Fruit fly (Drosophila melanogaster): ENCODE results near the gene mxt.

Gene mxt

dm6 chr2L:4847191-4847853, at the start of gene mxt, which contains the start of gene CG11927:
Gene mxt, minus strand, starts transcription at chr2L:4847295.
Gene CG11927, plus strand, starts transcription at chr2L:4847766.
- TF ChIP-seq ttk (optimal IDR thresholded peaks at IDR 0.05) (no peak), Sin3A (optimal IDR thresholded peaks at IDR 0.05) (no peak), insv (optimal IDR thresholded peaks at IDR 0.05) (no peak), h (optimal IDR thresholded peaks at IDR 0.05) (no peak), psq (optimal IDR thresholded peaks at IDR 0.05) (no peak), Myc (optimal IDR thresholded peaks at IDR 0.05) (no peak)

DNA sequence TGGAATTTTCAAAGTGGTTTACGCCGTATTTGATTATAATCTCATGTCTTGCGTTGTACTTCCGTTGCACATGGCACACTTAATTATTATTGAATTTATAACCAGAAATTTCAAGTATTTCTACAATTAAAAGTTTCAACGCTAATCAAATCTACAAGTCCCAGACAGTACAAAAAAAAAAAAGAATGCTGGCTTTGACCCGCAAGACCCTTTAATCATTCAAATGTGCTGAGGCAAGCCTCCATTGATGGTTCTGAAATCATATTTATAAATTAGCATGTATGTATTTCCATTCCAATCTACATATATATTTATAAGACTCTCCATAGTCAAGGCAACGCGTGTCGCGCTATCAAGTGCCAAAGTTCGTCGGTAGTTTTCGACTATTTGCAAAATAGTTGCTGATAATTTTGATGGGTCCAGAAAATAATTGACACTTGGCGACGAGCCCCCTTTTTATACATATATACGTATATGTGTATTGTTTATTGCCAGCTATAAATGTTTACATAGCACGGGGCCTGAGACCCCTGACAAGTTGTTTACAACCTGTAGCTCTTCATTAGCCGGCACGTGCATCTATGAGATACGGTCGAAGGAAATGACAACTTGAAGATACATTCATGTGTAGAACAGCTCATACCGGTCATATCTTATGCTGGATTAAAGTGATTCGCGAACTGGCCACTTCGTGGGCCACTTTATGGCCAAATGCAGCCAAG, 49.5 kb upstream of the mxt start:
- TF ChIP-seq insv (optimal IDR thresholded peaks at IDR 0.05) (no peak), h (optimal IDR thresholded peaks at IDR 0.05) (no peak), Sin3A (optimal IDR thresholded peaks at IDR 0.05) (no peak), ttk (optimal IDR thresholded peaks at IDR 0.05) (no peak), Myc (optimal IDR thresholded peaks at IDR 0.05) (no peak), psq (optimal IDR thresholded peaks at IDR 0.05) (no peak)

DNA sequence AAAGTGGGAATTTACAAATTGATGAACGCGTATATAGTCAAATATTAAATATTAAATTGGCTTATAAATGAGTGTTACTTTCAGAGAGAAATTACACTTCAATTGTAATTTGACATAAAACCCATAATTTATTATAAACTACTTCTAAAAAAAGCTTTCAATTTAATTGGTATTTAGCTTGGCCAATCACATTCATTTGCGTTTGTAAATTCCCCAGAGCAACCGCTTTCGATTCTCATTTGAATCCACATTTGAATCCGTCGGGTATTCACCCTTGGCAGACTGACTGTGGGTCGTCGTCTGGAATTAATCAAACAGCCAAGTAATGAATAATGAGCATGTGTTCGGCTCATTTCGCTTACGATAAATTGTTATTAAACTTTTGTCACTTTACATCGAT, 48.8 kb upstream of the mxt start:
- TF ChIP-seq h (optimal IDR thresholded peaks at IDR 0.05) (no peak), ttk (optimal IDR thresholded peaks at IDR 0.05) (no peak)

- TF ChIP-seq Myc (optimal IDR thresholded peaks at IDR 0.05), result no peak
- no peak for TF ChIP-seq Sin3A (optimal IDR thresholded peaks at IDR 0.05)
- TF ChIP-seq insv (optimal IDR thresholded peaks at IDR 0.05), result no peak
- TF ChIP-seq psq (optimal IDR thresholded peaks at IDR 0.05), result no peak
- no peak for TF ChIP-seq h (optimal IDR thresholded peaks at IDR 0.05)
- TF ChIP-seq ttk (optimal IDR thresholded peaks at IDR 0.05), result no peak
Observed at dm6 chr2L:4893612-4894011, 46.5 kb upstream of the mxt start.

dm6 chr2L:4891914-4892469, 44.9 kb upstream of the mxt start, which contains the start of gene CG3036:
Gene CG3036, plus strand, starts transcription at chr2L:4892112.
- TF ChIP-seq h (optimal IDR thresholded peaks at IDR 0.05), result no peak
- no peak for TF ChIP-seq ttk (optimal IDR thresholded peaks at IDR 0.05)
- TF ChIP-seq insv (optimal IDR thresholded peaks at IDR 0.05), result no peak
- TF ChIP-seq psq (optimal IDR thresholded peaks at IDR 0.05), result no peak
- no peak for TF ChIP-seq Myc (optimal IDR thresholded peaks at IDR 0.05)
- TF ChIP-seq Sin3A (optimal IDR thresholded peaks at IDR 0.05), result no peak

dm6 chr2L:4889451-4890045, 42.5 kb upstream of the mxt start, which contains the start of gene CG15625:
Gene CG15625, plus strand, starts transcription at chr2L:4889995.
- TF ChIP-seq insv (optimal IDR thresholded peaks at IDR 0.05) (no peak), Sin3A (optimal IDR thresholded peaks at IDR 0.05) (no peak)

dm6 chr2L:4888541-4888940, 41.4 kb upstream of the mxt start:
- no peak for TF ChIP-seq insv (optimal IDR thresholded peaks at IDR 0.05)
- no peak for TF ChIP-seq psq (optimal IDR thresholded peaks at IDR 0.05)
- no peak for TF ChIP-seq Sin3A (optimal IDR thresholded peaks at IDR 0.05)
- TF ChIP-seq ttk (optimal IDR thresholded peaks at IDR 0.05), result no peak
- no peak for TF ChIP-seq Myc (optimal IDR thresholded peaks at IDR 0.05)
- TF ChIP-seq h (optimal IDR thresholded peaks at IDR 0.05), result no peak

dm6 chr2L:4887382-4888219, 40.5 kb upstream of the mxt start:
- TF ChIP-seq Sin3A (optimal IDR thresholded peaks at IDR 0.05) (no peak), ttk (optimal IDR thresholded peaks at IDR 0.05) (no peak), insv (optimal IDR thresholded peaks at IDR 0.05) (no peak), psq (optimal IDR thresholded peaks at IDR 0.05) (no peak), Myc (optimal IDR thresholded peaks at IDR 0.05) (no peak), h (optimal IDR thresholded peaks at IDR 0.05) (no peak)

DNA sequence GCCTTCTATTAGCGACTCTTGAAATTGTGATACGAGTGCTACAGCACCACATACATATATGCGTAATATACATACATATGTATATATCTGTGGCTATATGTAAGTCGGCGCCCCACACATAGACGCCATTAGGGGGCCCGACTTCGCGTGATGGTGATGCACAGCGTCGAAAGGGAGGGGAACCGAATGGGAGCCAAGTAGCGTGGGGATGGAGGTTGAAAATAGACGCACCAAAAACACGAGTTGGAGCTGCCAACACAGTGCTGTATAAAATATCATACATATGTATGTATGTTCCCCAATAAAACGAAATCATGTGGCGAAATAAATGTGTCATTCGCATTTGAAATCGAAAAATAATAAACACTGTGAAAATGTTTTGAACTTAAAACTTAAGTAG, 39.5 kb upstream of the mxt start:
- no peak for TF ChIP-seq ttk (optimal IDR thresholded peaks at IDR 0.05)
- no peak for TF ChIP-seq psq (optimal IDR thresholded peaks at IDR 0.05)
- no peak for TF ChIP-seq insv (optimal IDR thresholded peaks at IDR 0.05)
- no peak for TF ChIP-seq Sin3A (optimal IDR thresholded peaks at IDR 0.05)
- TF ChIP-seq Myc (optimal IDR thresholded peaks at IDR 0.05), result no peak
- no peak for TF ChIP-seq h (optimal IDR thresholded peaks at IDR 0.05)

DNA sequence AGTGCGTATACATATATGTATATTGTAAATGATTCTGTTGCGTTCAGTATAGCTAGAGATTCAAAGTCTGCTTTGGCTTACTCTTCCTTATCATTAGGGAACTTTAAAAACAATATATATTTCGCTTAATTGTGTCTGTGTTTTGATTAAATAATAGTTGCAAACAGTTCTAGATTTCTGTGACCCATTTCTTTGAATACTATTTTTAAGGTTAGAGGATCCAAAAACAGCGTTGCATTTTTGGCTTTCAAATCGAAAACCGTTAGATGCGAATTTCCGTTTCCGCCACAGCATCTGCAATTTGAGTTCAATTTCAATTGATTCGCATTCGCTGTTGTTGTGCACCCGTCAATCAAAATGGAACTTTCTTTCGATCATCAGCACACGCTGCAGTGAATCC, 39.0 kb upstream of the mxt start:
- TF ChIP-seq Myc (optimal IDR thresholded peaks at IDR 0.05) (no peak), h (optimal IDR thresholded peaks at IDR 0.05) (no peak), ttk (optimal IDR thresholded peaks at IDR 0.05) (no peak), Sin3A (optimal IDR thresholded peaks at IDR 0.05) (no peak), psq (optimal IDR thresholded peaks at IDR 0.05) (no peak), insv (optimal IDR thresholded peaks at IDR 0.05) (no peak)

dm6 chr2L:4883023-4883392, 35.9 kb upstream of the mxt start, which contains the start of the genes Cf2 and CG3008:
Gene Cf2, minus strand, starts transcription at chr2L:4883107.
Gene CG3008, plus strand, starts transcription at chr2L:4883298.
- no peak for TF ChIP-seq Sin3A (optimal IDR thresholded peaks at IDR 0.05)
- TF ChIP-seq psq (optimal IDR thresholded peaks at IDR 0.05), result no peak
- no peak for TF ChIP-seq Myc (optimal IDR thresholded peaks at IDR 0.05)
- TF ChIP-seq insv (optimal IDR thresholded peaks at IDR 0.05), result no peak
- no peak for TF ChIP-seq ttk (optimal IDR thresholded peaks at IDR 0.05)
- TF ChIP-seq h (optimal IDR thresholded peaks at IDR 0.05), result no peak

All from Kc167 (cell line).